Fruit fly (Drosophila melanogaster) Kc167 (cell line): Measurements from ENCODE around the gene CG8939.

ENCODE experiments used
- Sin3A ChIP-seq: fragments of >200 bp; optimal IDR thresholded peaks from 2 replicates; lab custom pipeline; 2018; ENCODE audit warnings: missing external identifiers
- insv ChIP-seq: fragments of >200 bp; optimal IDR thresholded peaks from 3 replicates; lab custom pipeline; 2018; ENCODE audit warnings: missing external identifiers

DNA sequence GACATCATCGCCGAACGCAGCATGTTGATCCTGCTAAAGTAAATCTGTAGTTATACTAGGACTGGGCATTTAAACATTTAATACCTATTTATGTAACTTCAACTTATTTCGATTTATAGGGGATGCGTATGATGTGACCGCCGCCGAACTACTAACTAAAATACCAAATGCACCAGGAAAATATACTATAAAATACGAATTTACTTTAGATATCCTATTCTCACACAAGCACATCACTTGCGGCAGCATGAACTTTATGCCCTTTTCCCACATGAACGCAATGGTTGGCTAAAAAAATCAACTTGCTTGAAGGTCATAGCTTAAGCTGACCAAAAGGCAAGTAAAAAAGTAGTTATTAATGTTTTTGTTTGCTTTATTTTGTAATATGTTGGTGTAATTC is 10.2 kb upstream of the CG8939 start, which contains the start of gene ND-20:
- TF ChIP-seq insv (lab: Kevin White, UChicago) (no peak), Sin3A (lab: Kevin White, UChicago) (no peak)
